Worm (Caenorhabditis elegans): Measurements from ENCODE around the gene psme-3.
A peak's percentile ranks its signal among the peaks of the same experiment; 100 is the strongest.

psme-3 gene

ce11 chrIII:11558251-11558650 is 9.7 kb upstream of the psme-3 start:
- no peak for TF ChIP-seq sea-2 (GFP tag; optimal IDR thresholded peaks at IDR 0.05)
- TF ChIP-seq ama-1 (optimal IDR thresholded peaks at IDR 0.05) = no peak
- TF ChIP-seq fkh-2 (tag; optimal IDR thresholded peaks at IDR 0.05) = no peak
- peak; percentile 76 for TF ChIP-seq nhr-25 (tag; optimal IDR thresholded peaks at IDR 0.05)

ce11 chrIII:11559677-11560076 is 8.3 kb upstream of the psme-3 start:
- no peak for TF ChIP-seq ama-1 (optimal IDR thresholded peaks at IDR 0.05)
- TF ChIP-seq nhr-25 (tag; optimal IDR thresholded peaks at IDR 0.05) = peak; percentile 57
- no peak for TF ChIP-seq mdl-1 (tag; optimal IDR thresholded peaks at IDR 0.05)

- TF ChIP-seq nhr-12 (tag; optimal IDR thresholded peaks at IDR 0.05) = no peak
- TF ChIP-seq unc-39 (tag; optimal IDR thresholded peaks at IDR 0.05) = no peak
- TF ChIP-seq nhr-11 (tag; optimal IDR thresholded peaks at IDR 0.05) = no peak
- TF ChIP-seq skn-1 (tag; optimal IDR thresholded peaks at IDR 0.05) = no peak
- TF ChIP-seq egl-27 (tag; optimal IDR thresholded peaks at IDR 0.05) = no peak
- no peak for TF ChIP-seq jun-1 (tag; optimal IDR thresholded peaks at IDR 0.05)
- no peak for TF ChIP-seq ceh-28 (tag; optimal IDR thresholded peaks at IDR 0.05)
- TF ChIP-seq nhr-28 (tag; optimal IDR thresholded peaks at IDR 0.05) = no peak
- no peak for TF ChIP-seq fkh-2 (tag; optimal IDR thresholded peaks at IDR 0.05)
- no peak for TF ChIP-seq fkh-10 (GFP tag; optimal IDR thresholded peaks at IDR 0.05)
- TF ChIP-seq pqm-1 (tag; optimal IDR thresholded peaks at IDR 0.05) = no peak
- no peak for TF ChIP-seq elt-1 (tag; optimal IDR thresholded peaks at IDR 0.05)
- TF ChIP-seq elt-3 (tag; optimal IDR thresholded peaks at IDR 0.05) = no peak
- TF ChIP-seq nhr-23 (tag; optimal IDR thresholded peaks at IDR 0.05) = no peak
- TF ChIP-seq lin-39 (tag; optimal IDR thresholded peaks at IDR 0.05) = no peak
- TF ChIP-seq ama-1 (optimal IDR thresholded peaks at IDR 0.05) = no peak
- TF ChIP-seq nhr-43 (tag; optimal IDR thresholded peaks at IDR 0.05; ENCODE audit: poor library complexity, severe bottlenecking) = no peak
- TF ChIP-seq elt-2 (tag; optimal IDR thresholded peaks at IDR 0.05) = no peak
- TF ChIP-seq nhr-237 (tag; optimal IDR thresholded peaks at IDR 0.05) = no peak
- TF ChIP-seq nhr-77 (tag; optimal IDR thresholded peaks at IDR 0.05) = no peak
These were observed 7.3 kb upstream of the psme-3 start, which contains the start of gene ztf-29 for ce11 chrIII:11560504-11561202. TSS of gene ztf-29 (plus strand) at chrIII:11561152.

- TF ChIP-seq nhr-25 (tag; optimal IDR thresholded peaks at IDR 0.05) = no peak
- no peak for TF ChIP-seq unc-39 (tag; optimal IDR thresholded peaks at IDR 0.05)
- TF ChIP-seq jun-1 (tag; optimal IDR thresholded peaks at IDR 0.05) = no peak
- no peak for TF ChIP-seq lin-15B (tag; optimal IDR thresholded peaks at IDR 0.05)
- no peak for TF ChIP-seq mdl-1 (tag; optimal IDR thresholded peaks at IDR 0.05)
- no peak for TF ChIP-seq aly-2 (tag; optimal IDR thresholded peaks at IDR 0.05)
- TF ChIP-seq nhr-67 (tag; optimal IDR thresholded peaks at IDR 0.05) = no peak
- TF ChIP-seq nhr-11 (tag; optimal IDR thresholded peaks at IDR 0.05) = no peak
- TF ChIP-seq nhr-43 (tag; optimal IDR thresholded peaks at IDR 0.05; ENCODE audit: poor library complexity, severe bottlenecking) = no peak
- no peak for TF ChIP-seq nhr-76 (tag; optimal IDR thresholded peaks at IDR 0.05)
- no peak for TF ChIP-seq ceh-16 (tag; optimal IDR thresholded peaks at IDR 0.05)
- TF ChIP-seq ceh-82 (tag; optimal IDR thresholded peaks at IDR 0.05) = no peak
- no peak for TF ChIP-seq lin-39 (tag; optimal IDR thresholded peaks at IDR 0.05)
- no peak for TF ChIP-seq pqm-1 (tag; optimal IDR thresholded peaks at IDR 0.05)
- TF ChIP-seq elt-3 (tag; optimal IDR thresholded peaks at IDR 0.05) = no peak
These were observed 6.3 kb upstream of the psme-3 start for ce11 chrIII:11561597-11561996.

ce11 chrIII:11563417-11563949 is 4.5 kb upstream of the psme-3 start, which contains the start of gene Y66D12A.11:
TSS of gene Y66D12A.11 (plus strand) at chrIII:11563467.
- TF ChIP-seq lsy-12 (tag; optimal IDR thresholded peaks at IDR 0.05) (no peak), nhr-43 (tag; optimal IDR thresholded peaks at IDR 0.05; ENCODE audit: poor library complexity, severe bottlenecking) (no peak), ZK546.5 (tag; optimal IDR thresholded peaks at IDR 0.05) (no peak), unc-62 (GFP tag; optimal IDR thresholded peaks at IDR 0.05) (no peak), ceh-9 (tag; optimal IDR thresholded peaks at IDR 0.05) (no peak), egl-5 (tag; optimal IDR thresholded peaks at IDR 0.05) (no peak), nhr-67 (tag; optimal IDR thresholded peaks at IDR 0.05) (no peak), nhr-77 (tag; optimal IDR thresholded peaks at IDR 0.05) (no peak), lin-39 (tag; optimal IDR thresholded peaks at IDR 0.05) (no peak), fkh-2 (tag; optimal IDR thresholded peaks at IDR 0.05) (no peak), elt-1 (tag; optimal IDR thresholded peaks at IDR 0.05) (no peak), pha-4 (tag; optimal IDR thresholded peaks at IDR 0.05) (no peak), fkh-10 (GFP tag; optimal IDR thresholded peaks at IDR 0.05) (no peak), mml-1 (tag; optimal IDR thresholded peaks at IDR 0.05) (no peak), sea-2 (GFP tag; optimal IDR thresholded peaks at IDR 0.05) (no peak), elt-3 (tag; optimal IDR thresholded peaks at IDR 0.05) (no peak), ceh-28 (tag; optimal IDR thresholded peaks at IDR 0.05) (no peak)
